Worm (Caenorhabditis elegans) whole organism, late embryonic: Measurements from ENCODE around the gene cpl-1.

Experiments used
- F13H6.1 ChIP-seq: sonication (generic microtip); optimal IDR thresholded peaks from 2 replicates; lab custom pipeline; 2016; ENCODE audit warnings: missing genetic modification characterization, missing compliant biosample characterization
- ceh-22 ChIP-seq: sonication (generic microtip); optimal IDR thresholded peaks from 2 replicates; lab custom pipeline; 2017; ENCODE audit warnings: missing biosample characterization, missing genetic modification characterization
- nhr-232 ChIP-seq: sonication (generic microtip); optimal IDR thresholded peaks from 2 replicates; lab custom pipeline; 2016; ENCODE audit warnings: missing genetic modification characterization, missing compliant biosample characterization
- tbx-2 ChIP-seq: sonication (generic microtip); optimal IDR thresholded peaks from 2 replicates; lab custom pipeline; 2016; ENCODE audit warnings: missing genetic modification characterization, missing compliant biosample characterization
- unc-3 ChIP-seq, 2 experiments: fragments of 200-800 bp in 1 of 2; sonication (Bioruptor generic) in 1 of 2; sonication (generic microtip) in 1 of 2; conservative IDR thresholded peaks in 1 of 2; optimal IDR thresholded peaks in 1 of 2; 2 replicates each; pipeline versions ENCODE4 v1.3.6 to Lab custom; 2016 to 2022; ENCODE audit warnings: missing compliant biosample characterization in 2 of 2, missing genetic modification characterization in 2 of 2, missing genetic modification reagents in 1 of 2
- unc-55 ChIP-seq: sonication (generic microtip); optimal IDR thresholded peaks from 2 replicates; lab custom pipeline; 2017; ENCODE audit warnings: missing biosample characterization, missing genetic modification reagents, missing genetic modification characterization

- TF ChIP-seq F13H6.1 (tag; lab: Kevin White, UChicago) (no peak), unc-55 (GFP tag; lab: Kevin White, UChicago) (no peak), tbx-2 (tag; lab: Kevin White, UChicago) (no peak), nhr-232 (tag; lab: Kevin White, UChicago) (no peak), ceh-22 (tag; lab: Kevin White, UChicago) (no peak), unc-3 (GFP tag; conservative IDR thresholded peaks at IDR 0.05; lab: Robert Waterston, UW) (no peak), unc-3 (tag; optimal IDR thresholded peaks at IDR 0.05; lab: Kevin White, UChicago) (no peak)
Observed at ce11 chrV:16570697-16571096, 24.4 kb downstream of the cpl-1 start, which contains the start of gene nhr-233.
